Fruit fly (Drosophila melanogaster): ENCODE results near the gene CG42748.

CG42748 gene

dm6 chr2L:22131171-22131675 lies at the start of gene CG42748:
Gene CG42748 (plus strand): TSS chr2L:22131221.
- TF ChIP-seq Jra (GFP tag; optimal IDR thresholded peaks at IDR 0.05) (no peak), Vsx2 (GFP tag; optimal IDR thresholded peaks at IDR 0.05; ENCODE audit: partially characterized antibody) (no peak), dl (GFP tag; optimal IDR thresholded peaks at IDR 0.05; ENCODE audit: insufficient read depth in 1 of 2, partially characterized antibody in 2 of 2) (no peak), sage (GFP tag; optimal IDR thresholded peaks at IDR 0.05) (no peak), h (GFP tag; optimal IDR thresholded peaks at IDR 0.05) (no peak), br (GFP tag; optimal IDR thresholded peaks at IDR 0.05) (no peak), Dfd (GFP tag; optimal IDR thresholded peaks at IDR 0.05) (no peak), woc (GFP tag; optimal IDR thresholded peaks at IDR 0.05) (peak; percentile 11), brk (GFP tag; optimal IDR thresholded peaks at IDR 0.05) (no peak), foxo (GFP tag; optimal IDR thresholded peaks at IDR 0.05) (peak in 1 of 2 experiments; percentile 29), Dif (GFP tag; optimal IDR thresholded peaks at IDR 0.05; ENCODE audit: partially characterized antibody) (no peak), pan (optimal IDR thresholded peaks at IDR 0.05) (no peak), sv (GFP tag; optimal IDR thresholded peaks at IDR 0.05) (no peak), Myc (optimal IDR thresholded peaks at IDR 0.05) (no peak), CG32264 (GFP tag; optimal IDR thresholded peaks at IDR 0.05) (no peak), Sp1 (GFP tag; optimal IDR thresholded peaks at IDR 0.05) (no peak), HLH106 (tag; optimal IDR thresholded peaks at IDR 0.05) (peak; percentile 30), Abd-B (GFP tag; optimal IDR thresholded peaks at IDR 0.05) (no peak)

- TF ChIP-seq GATAd (GFP tag; optimal IDR thresholded peaks at IDR 0.05) (no peak), woc (GFP tag; optimal IDR thresholded peaks at IDR 0.05) (no peak)
Measured at dm6 chr2L:22104301-22104700, 26.7 kb upstream of the CG42748 start, which contains the start of gene tplus3b. Gene tplus3b (minus strand): TSS chr2L:22104401.

- TF ChIP-seq Mio (GFP tag; optimal IDR thresholded peaks at IDR 0.05) (no peak), N (GFP tag; optimal IDR thresholded peaks at IDR 0.05) (no peak), dsf (GFP tag; optimal IDR thresholded peaks at IDR 0.05; ENCODE audit: borderline replicate concordance) (no peak), br (GFP tag; optimal IDR thresholded peaks at IDR 0.05) (no peak)
Measured at dm6 chr2L:22105412-22105811, 25.6 kb upstream of the CG42748 start, which contains the start of gene CG15219. Gene CG15219 (minus strand): TSS chr2L:22105512.

- TF ChIP-seq pan (optimal IDR thresholded peaks at IDR 0.05) (no peak), brk (GFP tag; optimal IDR thresholded peaks at IDR 0.05) (no peak), br (GFP tag; optimal IDR thresholded peaks at IDR 0.05) (no peak), h (GFP tag; optimal IDR thresholded peaks at IDR 0.05) (no peak), CG9705 (GFP tag; optimal IDR thresholded peaks at IDR 0.05) (no peak), Rel (GFP tag; optimal IDR thresholded peaks at IDR 0.05) (no peak), Rel (tag; optimal IDR thresholded peaks at IDR 0.05) (no peak), lola (GFP tag; optimal IDR thresholded peaks at IDR 0.05) (no peak), tai (GFP tag; optimal IDR thresholded peaks at IDR 0.05) (no peak), Hr83 (GFP tag; optimal IDR thresholded peaks at IDR 0.05; ENCODE audit: poor library complexity, severe bottlenecking) (no peak), Dif (GFP tag; optimal IDR thresholded peaks at IDR 0.05; ENCODE audit: partially characterized antibody) (no peak)
Measured at dm6 chr2L:22107204-22107603, 23.8 kb upstream of the CG42748 start, which contains the start of gene CG10834. Gene CG10834 (minus strand): TSS chr2L:22107304.

- TF ChIP-seq brk (GFP tag; optimal IDR thresholded peaks at IDR 0.05): no peak
- no peak for TF ChIP-seq rgr (GFP tag; optimal IDR thresholded peaks at IDR 0.05)
- TF ChIP-seq Jra (GFP tag; optimal IDR thresholded peaks at IDR 0.05): no peak
Measured at dm6 chr2L:22108664-22109063, 22.4 kb upstream of the CG42748 start, which contains the start of gene CG6675. Gene CG6675 (plus strand): TSS chr2L:22108964.

DNA sequence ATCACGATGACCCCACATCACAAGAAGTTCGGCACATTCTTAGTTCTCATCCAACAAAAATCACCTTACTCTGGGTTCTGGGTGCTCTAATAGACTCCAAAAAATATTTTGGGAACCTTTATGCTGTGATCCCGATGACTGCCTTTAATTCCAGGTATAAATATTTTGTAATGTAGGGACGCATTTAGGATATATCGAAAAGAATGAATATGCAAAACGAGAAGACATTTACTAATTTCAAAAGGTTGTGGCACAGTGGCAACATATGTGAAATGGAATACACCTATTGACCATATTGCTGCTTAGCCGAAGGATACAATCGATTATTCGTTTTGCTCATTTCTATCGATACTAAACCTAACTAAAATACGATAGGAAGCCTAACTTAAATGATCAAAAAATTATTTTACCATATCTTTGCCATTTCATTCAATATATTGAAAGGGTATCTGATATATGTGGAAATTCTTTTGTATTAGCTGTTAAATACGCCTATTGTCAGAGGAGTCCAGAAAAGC lies 10.1 kb upstream of the CG42748 start, which contains the start of gene CG3651:
TSS of gene CG3651 (plus strand) at position 468 of the 518 bp plus-strand sequence.
- TF ChIP-seq ey (GFP tag; optimal IDR thresholded peaks at IDR 0.05): peak; percentile 5
- TF ChIP-seq sage (GFP tag; optimal IDR thresholded peaks at IDR 0.05): no peak

All from whole organism, wandering third instar larva.